Worm (Caenorhabditis elegans) whole organism, young adult: ENCODE results near the gene Y38F1A.4.

Source experiments
- C06A6.2 ChIP-seq: fragments of 200-800 bp; sonication (Bioruptor generic); conservative IDR thresholded peaks from 2 replicates; pipeline ENCODE4 v1.3.6; 2022; ENCODE audit warnings: missing genetic modification characterization, missing compliant biosample characterization
- F10E7.11 ChIP-seq: sonication (generic microtip); optimal IDR thresholded peaks from 2 replicates; lab custom pipeline; 2017; ENCODE audit warnings: mild to moderate bottlenecking, missing genetic modification characterization, moderate library complexity, missing compliant biosample characterization
- F49E8.2 ChIP-seq: sonication (generic microtip); optimal IDR thresholded peaks from 3 replicates; lab custom pipeline; 2017; ENCODE audit warnings: missing genetic modification characterization, mild to moderate bottlenecking, missing compliant biosample characterization, antibody characterized with exemption, moderate library complexity; ENCODE audit not compliant: insufficient read depth
- F55B11.4 ChIP-seq: sonication (generic microtip); optimal IDR thresholded peaks from 2 replicates; lab custom pipeline; 2016; ENCODE audit warnings: missing compliant biosample characterization, missing genetic modification characterization, borderline replicate concordance; ENCODE audit not compliant: insufficient read depth
- F57C9.4 ChIP-seq: sonication (generic microtip); optimal IDR thresholded peaks from 2 replicates; lab custom pipeline; 2017; ENCODE audit warnings: mild to moderate bottlenecking, missing genetic modification characterization, missing compliant biosample characterization
- Y53G8AR.9 ChIP-seq: fragments of 200-800 bp; sonication (Bioruptor generic); conservative IDR thresholded peaks from 2 replicates; pipeline ENCODE4 v1.3.6; 2022; ENCODE audit warnings: missing genetic modification reagents, missing genetic modification characterization, missing compliant biosample characterization
- aptf-2 ChIP-seq: fragments of 200-800 bp; sonication (Bioruptor generic); conservative IDR thresholded peaks from 2 replicates; pipeline ENCODE4 v1.3.6; 2022; ENCODE audit warnings: missing genetic modification reagents, missing genetic modification characterization, missing compliant biosample characterization
- aptf-3 ChIP-seq: fragments of 200-800 bp; sonication (Bioruptor generic); IDR thresholded peaks from 2 replicates; pipeline ENCODE4 v1.3.6; 2022; ENCODE audit warnings: missing genetic modification characterization, missing compliant biosample characterization
- atf-7 ChIP-seq: sonication (generic microtip); optimal IDR thresholded peaks from 2 replicates; lab custom pipeline; 2017; ENCODE audit warnings: mild to moderate bottlenecking, missing genetic modification characterization, missing compliant biosample characterization
- cebp-1 ChIP-seq, 2 experiments: fragments of 200-800 bp in 1 of 2; sonication (Bioruptor generic) in 1 of 2; sonication (generic microtip) in 1 of 2; IDR thresholded peaks in 1 of 2; optimal IDR thresholded peaks in 1 of 2; 2 replicates each; pipeline versions ENCODE4 v1.3.6 to Lab custom; 2017 to 2022; ENCODE audit warnings: missing compliant biosample characterization in 2 of 2, missing genetic modification characterization in 2 of 2, mild to moderate bottlenecking in 1 of 2, missing genetic modification reagents in 1 of 2, moderate library complexity in 1 of 2
- ceh-91 ChIP-seq: fragments of 200-800 bp; sonication (Bioruptor generic); IDR thresholded peaks from 2 replicates; pipeline ENCODE4 v1.3.6; 2022; ENCODE audit warnings: missing genetic modification reagents, missing genetic modification characterization, missing compliant biosample characterization
- die-1 ChIP-seq: sonication (generic microtip); optimal IDR thresholded peaks from 2 replicates; lab custom pipeline; 2016; ENCODE audit warnings: missing genotype, mild to moderate bottlenecking, missing genetic modification characterization, missing compliant biosample characterization
- dpl-1 ChIP-seq: fragments of 150-350 bp; optimal IDR thresholded peaks from 2 replicates; lab custom pipeline; 2014; ENCODE audit warnings: missing biosample characterization, missing genetic modification reagents, missing genetic modification characterization
- efl-1 ChIP-seq: fragments of 150-350 bp; optimal IDR thresholded peaks from 2 replicates; lab custom pipeline; 2014; ENCODE audit warnings: missing biosample characterization, missing genetic modification reagents, missing genetic modification characterization
- egrh-3 ChIP-seq: fragments of 200-800 bp; sonication (Bioruptor generic); IDR thresholded peaks from 2 replicates; pipeline ENCODE4 v1.3.6; 2022; ENCODE audit warnings: missing genetic modification reagents, missing genetic modification characterization, missing compliant biosample characterization
- fkh-3 ChIP-seq: sonication (generic microtip); optimal IDR thresholded peaks from 2 replicates; lab custom pipeline; 2016; ENCODE audit warnings: mild to moderate bottlenecking, missing genetic modification characterization, missing compliant biosample characterization
- gei-17 ChIP-seq: fragments of 200-800 bp; sonication (Bioruptor generic); optimal IDR thresholded peaks from 2 replicates; lab custom pipeline; 2018; ENCODE audit warnings: mild to moderate bottlenecking, missing genetic modification characterization, missing compliant biosample characterization
- lsy-27 ChIP-seq: sonication (generic microtip); optimal IDR thresholded peaks from 2 replicates; lab custom pipeline; 2017; ENCODE audit warnings: missing genetic modification characterization, mild to moderate bottlenecking, missing compliant biosample characterization, antibody characterized with exemption, missing genotype, borderline replicate concordance; ENCODE audit not compliant: insufficient read depth
- nfya-1 ChIP-seq: sonication (generic microtip); optimal IDR thresholded peaks from 2 replicates; lab custom pipeline; 2017; ENCODE audit warnings: antibody characterized with exemption, missing compliant biosample characterization, missing genetic modification characterization, borderline replicate concordance; ENCODE audit not compliant: insufficient read depth
- nfya-2 ChIP-seq: fragments of 200-800 bp; sonication (Bioruptor generic); IDR thresholded peaks from 2 replicates; pipeline ENCODE4 v1.3.6; 2022; ENCODE audit warnings: missing genetic modification reagents, missing genetic modification characterization, missing compliant biosample characterization
- nfyb-1 ChIP-seq: fragments of 200-800 bp; sonication (Bioruptor generic); IDR thresholded peaks from 2 replicates; pipeline ENCODE4 v1.3.6; 2022; ENCODE audit warnings: missing genetic modification reagents, missing genetic modification characterization, missing compliant biosample characterization
- nhr-80 ChIP-seq: sonication (generic microtip); optimal IDR thresholded peaks from 2 replicates; lab custom pipeline; 2016; ENCODE audit warnings: missing genetic modification characterization, missing compliant biosample characterization
- snpc-1.1 ChIP-seq: sonication (generic microtip); optimal IDR thresholded peaks from 2 replicates; lab custom pipeline; 2017; ENCODE audit warnings: missing genetic modification characterization, mild to moderate bottlenecking, missing compliant biosample characterization, antibody characterized with exemption, moderate library complexity, missing genotype, missing genetic modification reagents; ENCODE audit not compliant: insufficient read depth
- snpc-4 ChIP-seq, 5 experiments: fragments of 150-350 bp in 1 of 5; sonication (generic microtip) in 4 of 5; optimal IDR thresholded peaks; 2 replicates each; lab custom pipeline; 2014 to 2018; ENCODE audit warnings: missing genetic modification characterization in 5 of 5, missing biosample characterization in 3 of 5, antibody characterized with exemption in 2 of 5, mild to moderate bottlenecking in 2 of 5, missing compliant biosample characterization in 2 of 5, missing genotype in 2 of 5, moderate library complexity in 2 of 5, missing genetic modification reagents in 1 of 5
- tbp1 ChIP-seq: fragments of 200-800 bp; sonication (Bioruptor generic); optimal IDR thresholded peaks from 2 replicates; lab custom pipeline; 2018; ENCODE audit warnings: mild to moderate bottlenecking, missing genetic modification characterization, missing compliant biosample characterization
- unc-62 ChIP-seq: fragments of 150-350 bp; optimal IDR thresholded peaks from 2 replicates; lab custom pipeline; 2014; ENCODE audit warnings: missing biosample characterization, missing genetic modification reagents, missing genetic modification characterization
- zfh-2 ChIP-seq: fragments of 200-800 bp; sonication (Bioruptor generic); conservative IDR thresholded peaks from 2 replicates; pipeline ENCODE4 v1.3.6; 2022; ENCODE audit warnings: missing genetic modification reagents, missing genetic modification characterization, missing compliant biosample characterization
- zim-3 ChIP-seq: sonication (generic microtip); optimal IDR thresholded peaks from 2 replicates; lab custom pipeline; 2017; ENCODE audit warnings: mild to moderate bottlenecking, missing genetic modification characterization, moderate library complexity, missing compliant biosample characterization

Gene Y38F1A.4

DNA sequence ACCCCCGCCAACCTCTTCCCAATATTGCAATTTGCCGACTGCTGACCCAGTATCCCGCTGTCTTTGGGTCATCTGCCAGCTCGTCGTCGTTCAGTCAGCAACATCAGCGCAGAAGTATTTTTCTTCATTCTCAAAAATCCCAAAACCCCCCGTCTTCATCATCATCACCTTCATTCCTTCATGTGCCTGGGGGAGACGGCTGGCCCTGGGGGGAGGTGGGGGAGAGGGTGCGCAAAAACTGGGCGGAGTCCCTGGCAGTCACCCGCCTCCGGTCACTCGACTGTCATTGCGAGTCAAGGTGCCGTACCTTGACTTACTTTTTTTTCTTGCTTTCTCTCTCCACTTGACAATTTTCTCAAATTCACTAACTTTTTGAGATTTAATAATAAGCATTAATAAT lies 18.3 kb upstream of the Y38F1A.4 start:
- peak; percentile 87 for TF ChIP-seq zfh-2 (GFP tag; lab: Robert Waterston, UW)
- peak; percentile 52; the same call in 1 of the 2 replicates for TF ChIP-seq egrh-3 (GFP tag; lab: Robert Waterston, UW)
- TF ChIP-seq F10E7.11 (tag; lab: Kevin White, UChicago) = no peak
- TF ChIP-seq atf-7 (tag; lab: Kevin White, UChicago) = no peak

DNA sequence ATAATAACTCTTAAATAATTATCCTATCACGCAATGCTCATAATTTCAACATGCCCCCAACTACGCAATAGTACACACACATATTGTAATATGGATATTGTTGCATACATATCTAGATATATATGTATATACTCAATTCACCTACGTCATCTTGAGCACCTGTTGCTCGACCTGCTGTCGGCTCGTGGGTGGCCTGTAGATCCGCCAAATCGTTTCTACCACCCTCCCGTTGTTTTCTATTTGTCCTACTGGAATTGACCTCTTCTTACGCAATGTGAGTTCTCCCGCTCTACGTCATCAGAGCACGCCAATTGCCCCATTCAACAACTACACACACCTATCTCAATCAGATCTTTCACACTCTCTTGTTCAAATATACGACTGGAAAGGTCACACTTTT lies 16.3 kb upstream of the Y38F1A.4 start:
- TF ChIP-seq aptf-2 (GFP tag; lab: Robert Waterston, UW) (no peak), zim-3 (no peak), nfya-2 (no peak), die-1 (tag; lab: Kevin White, UChicago) (no peak), lsy-27 (tag; lab: Kevin White, UChicago) (no peak), F49E8.2 (tag; lab: Kevin White, UChicago) (no peak), tbp1 (GFP tag; lab: Kevin White, UChicago) (no peak), cebp-1 (GFP tag; IDR thresholded peaks at IDR 0.05; lab: Robert Waterston, UW) (no peak), cebp-1 (tag; optimal IDR thresholded peaks at IDR 0.05; lab: Kevin White, UChicago) (no peak), C06A6.2 (no peak), aptf-3 (GFP tag; lab: Robert Waterston, UW) (no peak), egrh-3 (GFP tag; lab: Robert Waterston, UW) (no peak)

- no peak for TF ChIP-seq ceh-91 (GFP tag; lab: Robert Waterston, UW)
- TF ChIP-seq nfya-1 (tag; lab: Kevin White, UChicago) = no peak
Observed at ce11 chrII:12984709-12985108, 15.2 kb upstream of the Y38F1A.4 start.

- TF ChIP-seq F57C9.4 (tag; lab: Kevin White, UChicago) (no peak), cebp-1 (GFP tag; IDR thresholded peaks at IDR 0.05; lab: Robert Waterston, UW) (no peak), cebp-1 (tag; optimal IDR thresholded peaks at IDR 0.05; lab: Kevin White, UChicago) (no peak), aptf-3 (GFP tag; lab: Robert Waterston, UW) (no peak), Y53G8AR.9 (GFP tag; lab: Robert Waterston, UW) (no peak), snpc-1.1 (no peak), dpl-1 (GFP tag; lab: Kevin White, UChicago) (no peak), snpc-4 (GFP tag; optimal IDR thresholded peaks at IDR 0.05; lab: Kevin White, UChicago) (no peak), snpc-4 (tag; optimal IDR thresholded peaks at IDR 0.05; lab: Kevin White, UChicago) (no peak), F55B11.4 (no peak), gei-17 (GFP tag; lab: Kevin White, UChicago) (no peak), nfyb-1 (GFP tag; lab: Robert Waterston, UW) (no peak), efl-1 (GFP tag; lab: Kevin White, UChicago) (no peak)
- TF ChIP-seq, all 124 proteins: peak for 0
Observed at ce11 chrII:12982830-12983229, 13.3 kb upstream of the Y38F1A.4 start.

ce11 chrII:12981980-12982575 lies 12.6 kb upstream of the Y38F1A.4 start:
- peak; percentile 80 for TF ChIP-seq unc-62 (GFP tag; lab: Kevin White, UChicago)
- TF ChIP-seq fkh-3 (tag; lab: Kevin White, UChicago) = no peak
- TF ChIP-seq nhr-80 = peak; percentile 26
